Fruit fly (Drosophila melanogaster) whole organism, embryonic: ENCODE data around the gene jet.

Experiments
- ATbp ChIP-seq: fragments of 200-800 bp; sonication (Bioruptor generic); optimal IDR thresholded peaks from 2 replicates; lab custom pipeline; 2017; ENCODE audit warnings: missing biosample characterization, mild to moderate bottlenecking, missing genetic modification characterization, missing genetic modification reagents
- Atf-2 ChIP-seq: fragments of 200-800 bp; sonication (Bioruptor generic); optimal IDR thresholded peaks from 2 replicates; lab custom pipeline; 2016; ENCODE audit warnings: missing biosample characterization, missing genetic modification characterization
- Atf6 ChIP-seq: fragments of 200-800 bp; sonication (Bioruptor generic); IDR thresholded peaks from 2 replicates; pipeline ENCODE4 v1.3.6; 2022; ENCODE audit warnings: missing biosample characterization, missing genetic modification characterization
- B-H1 ChIP-seq: fragments of 200-800 bp; sonication (Bioruptor generic); IDR thresholded peaks from 3 replicates; pipeline ENCODE4 v1.3.6; 2022; ENCODE audit warnings: missing biosample characterization, missing genetic modification characterization
- Bdp1 ChIP-seq: fragments of 200-800 bp; sonication (Bioruptor generic); optimal IDR thresholded peaks from 3 replicates; lab custom pipeline; 2016; ENCODE audit warnings: missing biosample characterization, missing genetic modification characterization
- BtbVII ChIP-seq: fragments of 200-800 bp; sonication (Bioruptor generic); optimal IDR thresholded peaks from 3 replicates; lab custom pipeline; 2017; ENCODE audit warnings: missing biosample characterization, mild to moderate bottlenecking, missing genetic modification characterization
- CG10267 ChIP-seq: fragments of 200-800 bp; sonication (Bioruptor generic); optimal IDR thresholded peaks from 2 replicates; lab custom pipeline; 2018; ENCODE audit warnings: missing biosample characterization, mild to moderate bottlenecking, missing genetic modification characterization, moderate library complexity
- CG12659 ChIP-seq: fragments of 200-800 bp; sonication (Bioruptor generic); optimal IDR thresholded peaks from 3 replicates; lab custom pipeline; 2017; ENCODE audit warnings: mild to moderate bottlenecking, missing biosample characterization, missing genetic modification reagents, missing genetic modification characterization
- CG13894 ChIP-seq: fragments of 200-800 bp; sonication (Bioruptor generic); optimal IDR thresholded peaks from 3 replicates; lab custom pipeline; 2018; ENCODE audit warnings: missing biosample characterization, mild to moderate bottlenecking, missing genetic modification characterization, moderate library complexity
- CG14710 ChIP-seq: fragments of 200-800 bp; sonication (Bioruptor generic); optimal IDR thresholded peaks from 3 replicates; lab custom pipeline; 2019; ENCODE audit warnings: missing biosample characterization, mild to moderate bottlenecking, missing genetic modification characterization, moderate library complexity
- CG14860 ChIP-seq: fragments of 200-800 bp; sonication (Bioruptor generic); IDR thresholded peaks from 3 replicates; pipeline ENCODE4 v1.3.6; 2022; ENCODE audit warnings: missing biosample characterization, missing genetic modification characterization; ENCODE audit not compliant: partially characterized antibody
- CG15073 ChIP-seq: fragments of 200-800 bp; sonication (Bioruptor generic); optimal IDR thresholded peaks from 2 replicates; lab custom pipeline; 2016; ENCODE audit warnings: missing biosample characterization, missing genetic modification characterization
- CG16779 ChIP-seq: fragments of 200-800 bp; sonication (Bioruptor generic); IDR thresholded peaks from 2 replicates; pipeline ENCODE4 v1.3.6; 2022; ENCODE audit warnings: missing biosample characterization, missing genetic modification characterization
- CG17829 ChIP-seq: fragments of 200-800 bp; optimal IDR thresholded peaks from 2 replicates; lab custom pipeline; 2019; ENCODE audit warnings: missing biosample characterization, mild to moderate bottlenecking, missing genetic modification characterization, moderate library complexity
- CG1792 ChIP-seq: fragments of 200-800 bp; sonication (Bioruptor generic); optimal IDR thresholded peaks from 2 replicates; lab custom pipeline; 2016; ENCODE audit warnings: missing biosample characterization, missing genetic modification characterization
- CG2120 ChIP-seq: fragments of 200-800 bp; sonication (Bioruptor generic); optimal IDR thresholded peaks from 3 replicates; lab custom pipeline; 2016; ENCODE audit warnings: missing biosample characterization, missing genetic modification characterization
- CG2712 ChIP-seq: fragments of 200-800 bp; optimal IDR thresholded peaks from 3 replicates; lab custom pipeline; 2019; ENCODE audit warnings: missing biosample characterization, mild to moderate bottlenecking, missing genetic modification characterization, moderate library complexity
- CG33213 ChIP-seq: fragments of 200-800 bp; sonication (Bioruptor generic); optimal IDR thresholded peaks from 3 replicates; lab custom pipeline; 2016; ENCODE audit warnings: missing biosample characterization, missing genetic modification characterization
- CG3407 ChIP-seq: fragments of 200-800 bp; sonication (Bioruptor generic); optimal IDR thresholded peaks from 2 replicates; lab custom pipeline; 2018; ENCODE audit warnings: missing biosample characterization, mild to moderate bottlenecking, missing genetic modification characterization
- CG34422 ChIP-seq: fragments of 200-800 bp; sonication (Bioruptor generic); IDR thresholded peaks from 3 replicates; pipeline ENCODE4 v1.3.6; 2022; ENCODE audit warnings: missing biosample characterization, missing genetic modification characterization
- CG7271 ChIP-seq: fragments of 200-800 bp; sonication (Bioruptor generic); optimal IDR thresholded peaks from 2 replicates; lab custom pipeline; 2018; ENCODE audit warnings: missing biosample characterization, mild to moderate bottlenecking, missing genetic modification characterization, moderate library complexity
- CG7987 ChIP-seq: fragments of 200-800 bp; sonication (Bioruptor generic); optimal IDR thresholded peaks from 2 replicates; lab custom pipeline; 2018; ENCODE audit warnings: missing biosample characterization, mild to moderate bottlenecking, missing genetic modification characterization, moderate library complexity
- CG9727 ChIP-seq: fragments of 200-800 bp; sonication (Bioruptor generic); optimal IDR thresholded peaks from 3 replicates; lab custom pipeline; 2017; ENCODE audit warnings: missing biosample characterization, mild to moderate bottlenecking, missing genetic modification characterization
- D ChIP-seq, 2 experiments: fragments of 200-800 bp in 1 of 2; fragments of >200 bp in 1 of 2; sonication (Bioruptor generic) in 1 of 2; optimal IDR thresholded peaks; 2 replicates in 1 of 2; 3 replicates in 1 of 2; lab custom pipeline; 2017; ENCODE audit warnings: mild to moderate bottlenecking in 1 of 2, missing biosample characterization in 1 of 2, missing genetic modification characterization in 1 of 2, missing genetic modification reagents in 1 of 2
- Drgx ChIP-seq: fragments of 200-800 bp; sonication (Bioruptor generic); IDR thresholded peaks from 2 replicates; pipeline ENCODE4 v1.3.6; 2022; ENCODE audit warnings: missing biosample characterization, missing genetic modification characterization
- Ets65A ChIP-seq: fragments of 200-800 bp; sonication (Bioruptor generic); peaks from one replicate; lab custom pipeline; 2016; ENCODE audit warnings: missing biosample characterization, missing genetic modification characterization
- H15 ChIP-seq: fragments of 200-800 bp; sonication (Bioruptor generic); IDR thresholded peaks from 3 replicates; pipeline ENCODE4 v1.3.6; 2022; ENCODE audit warnings: missing biosample characterization, missing genetic modification characterization
- HHEX ChIP-seq: fragments of 200-800 bp; sonication (Bioruptor generic); optimal IDR thresholded peaks from 3 replicates; lab custom pipeline; 2017; ENCODE audit warnings: missing biosample characterization, mild to moderate bottlenecking, missing genetic modification characterization, missing genetic modification reagents
- HLH4C ChIP-seq: fragments of 200-800 bp; sonication (Bioruptor generic); IDR thresholded peaks from 3 replicates; pipeline ENCODE4 v1.3.6; 2022; ENCODE audit warnings: missing biosample characterization, missing genetic modification characterization; ENCODE audit not compliant: partially characterized antibody
- Meics ChIP-seq: fragments of 200-800 bp; sonication (Bioruptor generic); optimal IDR thresholded peaks from 2 replicates; lab custom pipeline; 2017; ENCODE audit warnings: missing biosample characterization, mild to moderate bottlenecking, missing genetic modification characterization
- Sox100B ChIP-seq: fragments of 200-800 bp; sonication (Bioruptor generic); optimal IDR thresholded peaks from 3 replicates; lab custom pipeline; 2018; ENCODE audit warnings: missing biosample characterization, mild to moderate bottlenecking, missing genetic modification characterization
- Ssrp ChIP-seq: fragments of 200-800 bp; sonication (Bioruptor generic); optimal IDR thresholded peaks from 2 replicates; lab custom pipeline; 2018; ENCODE audit warnings: missing biosample characterization, mild to moderate bottlenecking, missing genetic modification characterization, moderate library complexity
- Taf1 ChIP-seq: fragments of 200-800 bp; sonication (Bioruptor generic); IDR thresholded peaks from 2 replicates; pipeline ENCODE4 v1.3.6; 2022; ENCODE audit warnings: missing biosample characterization, missing genetic modification characterization
- Vsx1 ChIP-seq: fragments of 200-800 bp; sonication (Bioruptor generic); optimal IDR thresholded peaks from 2 replicates; lab custom pipeline; 2017; ENCODE audit warnings: missing biosample characterization, mild to moderate bottlenecking, missing genetic modification characterization, missing genetic modification reagents
- Xrp1 ChIP-seq: fragments of 200-800 bp; sonication (Bioruptor generic); IDR thresholded peaks from 2 replicates; pipeline ENCODE4 v1.3.6; 2022; ENCODE audit warnings: missing biosample characterization, missing genetic modification characterization
- ato ChIP-seq: fragments of 200-800 bp; sonication (Bioruptor generic); IDR thresholded peaks from 2 replicates; pipeline ENCODE4 v1.3.6; 2022; ENCODE audit warnings: missing biosample characterization, missing genetic modification characterization; ENCODE audit not compliant: partially characterized antibody
- bab2 ChIP-seq: fragments of 200-800 bp; sonication (Bioruptor generic); optimal IDR thresholded peaks from 2 replicates; lab custom pipeline; 2016; ENCODE audit warnings: missing biosample characterization, missing genetic modification characterization
- dmrt99B ChIP-seq: fragments of 200-800 bp; sonication (Bioruptor generic); optimal IDR thresholded peaks from 2 replicates; lab custom pipeline; 2018; ENCODE audit warnings: missing biosample characterization, mild to moderate bottlenecking, missing genetic modification characterization, moderate library complexity
- emc ChIP-seq: fragments of 200-800 bp; sonication (Bioruptor generic); optimal IDR thresholded peaks from 2 replicates; lab custom pipeline; 2016; ENCODE audit warnings: missing biosample characterization, missing genetic modification characterization
- exex ChIP-seq: fragments of 200-800 bp; sonication (Bioruptor generic); optimal IDR thresholded peaks from 4 replicates; lab custom pipeline; 2018; ENCODE audit warnings: missing biosample characterization, mild to moderate bottlenecking, missing genetic modification characterization, moderate library complexity
- h ChIP-seq: fragments of >200 bp; optimal IDR thresholded peaks from 2 replicates; lab custom pipeline; 2017
- hth ChIP-seq: fragments of >200 bp; optimal IDR thresholded peaks from 2 replicates; lab custom pipeline; 2017; ENCODE audit warnings: inconsistent platforms
- pb ChIP-seq: fragments of 200-800 bp; sonication (Bioruptor generic); optimal IDR thresholded peaks from 3 replicates; lab custom pipeline; 2016; ENCODE audit warnings: missing biosample characterization, missing genetic modification characterization
- sc ChIP-seq, 3 experiments: fragments of >200 bp in 2 of 3; fragments of 200-800 bp in 1 of 3; sonication (Bioruptor generic) in 1 of 3; optimal IDR thresholded peaks; 2 replicates in 2 of 3; 3 replicates in 1 of 3; lab custom pipeline; 2017; ENCODE audit warnings: mild to moderate bottlenecking in 1 of 3, missing biosample characterization in 1 of 3, missing genetic modification characterization in 1 of 3, missing genetic modification reagents in 1 of 3
- slp2 ChIP-seq: fragments of 200-800 bp; sonication (Bioruptor generic); optimal IDR thresholded peaks from 2 replicates; lab custom pipeline; 2016; ENCODE audit warnings: missing biosample characterization, missing genetic modification characterization
- so ChIP-seq: fragments of 200-800 bp; sonication (Bioruptor generic); IDR thresholded peaks from 3 replicates; pipeline ENCODE4 v1.3.6; 2022; ENCODE audit warnings: missing biosample characterization, missing genetic modification characterization
- ssp ChIP-seq: fragments of 200-800 bp; sonication (Bioruptor generic); IDR thresholded peaks from 2 replicates; pipeline ENCODE4 v1.3.6; 2022; ENCODE audit warnings: missing biosample characterization, missing genetic modification characterization
- tap ChIP-seq: fragments of 200-800 bp; optimal IDR thresholded peaks from 3 replicates; lab custom pipeline; 2019; ENCODE audit warnings: missing biosample characterization, mild to moderate bottlenecking, missing genetic modification characterization, moderate library complexity
- tio ChIP-seq: fragments of 200-800 bp; sonication (Bioruptor generic); optimal IDR thresholded peaks from 2 replicates; lab custom pipeline; 2017; ENCODE audit warnings: missing biosample characterization, missing genetic modification characterization, inconsistent platforms

jet gene

dm6 chr2L:4928340-4928739 lies 21.2 kb downstream of the jet start (continued):
- TF ChIP-seq HHEX (GFP tag; lab: Kevin White, UChicago) (no peak), bab2 (GFP tag; lab: Kevin White, UChicago) (no peak), CG34422 (no peak), CG14860 (GFP tag; lab: Robert Waterston, UW) (no peak), Drgx (0 out of 2 replicates have a peak, but pooled peaks have one; percentile 22), CG12659 (GFP tag; lab: Kevin White, UChicago) (no peak), CG16779 (GFP tag; lab: Robert Waterston, UW) (no peak), slp2 (no peak), Ssrp (no peak), ssp (GFP tag; lab: Robert Waterston, UW) (no peak), Meics (GFP tag; lab: Kevin White, UChicago) (peak; percentile 28), Xrp1 (no peak), CG7271 (tag; lab: Kevin White, UChicago) (no peak), CG2120 (no peak), tap (tag; lab: Kevin White, UChicago) (no peak), HLH4C (GFP tag; lab: Robert Waterston, UW) (no peak), CG13894 (tag; lab: Kevin White, UChicago) (peak; percentile 100), Ets65A (no peak), Taf1 (GFP tag; lab: Robert Waterston, UW) (no peak), so (GFP tag; lab: Robert Waterston, UW) (0 out of 3 replicates have a peak, but pooled peaks have one; percentile 34), Bdp1 (GFP tag; lab: Kevin White, UChicago) (no peak), Atf6 (GFP tag; lab: Robert Waterston, UW) (peak; percentile 54), pb (GFP tag; lab: Kevin White, UChicago) (no peak)

dm6 chr2L:4916738-4917137 lies 32.8 kb downstream of the jet start:
- TF ChIP-seq CG15073 (GFP tag; lab: Kevin White, UChicago) (no peak), tio (GFP tag; lab: Kevin White, UChicago) (no peak), sc (optimal IDR thresholded peaks at IDR 0.05; lab: Kevin White, UChicago) (no peak), sc (GFP tag; optimal IDR thresholded peaks at IDR 0.05; lab: Kevin White, UChicago) (no peak), CG1792 (no peak), CG7987 (GFP tag; lab: Kevin White, UChicago) (no peak)

- TF ChIP-seq h (lab: Kevin White, UChicago) (no peak), Atf-2 (GFP tag; lab: Kevin White, UChicago) (no peak), CG2712 (tag; lab: Kevin White, UChicago) (peak; percentile 49), B-H1 (GFP tag; lab: Robert Waterston, UW) (no peak), ato (GFP tag; lab: Robert Waterston, UW) (no peak), exex (tag; lab: Kevin White, UChicago) (no peak), CG10267 (tag; lab: Kevin White, UChicago) (peak; percentile 36), BtbVII (GFP tag; lab: Kevin White, UChicago) (peak; percentile 30), emc (GFP tag; lab: Kevin White, UChicago) (no peak), H15 (GFP tag; lab: Robert Waterston, UW) (0 out of 3 replicates have a peak, but pooled peaks have one; percentile 59), CG3407 (GFP tag; lab: Kevin White, UChicago) (no peak), D (optimal IDR thresholded peaks at IDR 0.05; lab: Kevin White, UChicago) (no peak), D (GFP tag; optimal IDR thresholded peaks at IDR 0.05; lab: Kevin White, UChicago) (peak; percentile 4), ATbp (GFP tag; lab: Kevin White, UChicago) (peak; percentile 47), dmrt99B (tag; lab: Kevin White, UChicago) (peak; percentile 51), CG14710 (tag; lab: Kevin White, UChicago) (peak; percentile 37), Sox100B (GFP tag; lab: Kevin White, UChicago) (peak; percentile 40), Vsx1 (GFP tag; lab: Kevin White, UChicago) (peak; percentile 15), hth (no peak), CG9727 (peak; percentile 39), CG33213 (GFP tag; lab: Kevin White, UChicago) (peak; percentile 8), CG17829 (tag; lab: Kevin White, UChicago) (peak; percentile 30)
Measured at dm6 chr2L:4915715-4916153, 33.9 kb downstream of the jet start.
